Worm (Caenorhabditis elegans) whole organism, L4/young adult: ENCODE data around the gene C02E7.7.

ENCODE experiments used
- W03F9.2 ChIP-seq: fragments of 150-350 bp; optimal IDR thresholded peaks from 2 replicates; lab custom pipeline; 2014; ENCODE audit warnings: missing biosample characterization, missing genetic modification characterization
- dao-5 ChIP-seq: sonication (generic microtip); optimal IDR thresholded peaks from 2 replicates; lab custom pipeline; 2016; ENCODE audit warnings: missing genotype, missing genetic modification characterization, moderate library complexity, missing compliant biosample characterization
- him-1 ChIP-seq: sonication (generic microtip); optimal IDR thresholded peaks from 2 replicates; lab custom pipeline; 2016; ENCODE audit warnings: missing genotype, missing genetic modification reagents, missing genetic modification characterization, missing compliant biosample characterization

- TF ChIP-seq him-1 (tag; lab: Kevin White, UChicago) (no peak), W03F9.2 (tag; lab: Kevin White, UChicago) (no peak), dao-5 (tag; lab: Kevin White, UChicago) (no peak)
These were observed 11.5 kb upstream of the C02E7.7 start, which contains the start of gene str-205 for ce11 chrV:4929842-4930241.
